Worm (Caenorhabditis elegans) whole organism, young adult: ENCODE measurements around the gene zmp-3.

Source experiments
- B0336.3 ChIP-seq: fragments of 200-800 bp; sonication (Bioruptor generic); IDR thresholded peaks from 2 replicates; pipeline ENCODE4 v1.3.6; 2022; ENCODE audit warnings: missing genetic modification characterization, missing compliant biosample characterization
- C06A6.2 ChIP-seq: fragments of 200-800 bp; sonication (Bioruptor generic); conservative IDR thresholded peaks from 2 replicates; pipeline ENCODE4 v1.3.6; 2022; ENCODE audit warnings: missing genetic modification characterization, missing compliant biosample characterization
- F10E7.11 ChIP-seq: sonication (generic microtip); optimal IDR thresholded peaks from 2 replicates; lab custom pipeline; 2017; ENCODE audit warnings: mild to moderate bottlenecking, missing genetic modification characterization, moderate library complexity, missing compliant biosample characterization
- F23B12.7 ChIP-seq: sonication (generic microtip); optimal IDR thresholded peaks from 2 replicates; lab custom pipeline; 2017; ENCODE audit warnings: missing genetic modification characterization, mild to moderate bottlenecking, missing compliant biosample characterization, antibody characterized with exemption, moderate library complexity; ENCODE audit not compliant: insufficient read depth
- K12H6.12 ChIP-seq: fragments of 200-800 bp; sonication (Bioruptor generic); optimal IDR thresholded peaks from 2 replicates; lab custom pipeline; 2018; ENCODE audit warnings: mild to moderate bottlenecking, missing genetic modification characterization, missing compliant biosample characterization
- Y67H2A.10 ChIP-seq: fragments of 200-800 bp; sonication (Bioruptor generic); conservative IDR thresholded peaks from 2 replicates; pipeline ENCODE4 v1.3.6; 2022; ENCODE audit warnings: missing genetic modification reagents, missing genetic modification characterization, missing compliant biosample characterization
- akir-1 ChIP-seq: fragments of 200-800 bp; sonication (Bioruptor generic); optimal IDR thresholded peaks from 2 replicates; lab custom pipeline; 2018; ENCODE audit warnings: mild to moderate bottlenecking, missing genetic modification characterization, moderate library complexity, missing compliant biosample characterization
- attf-3 ChIP-seq: fragments of 200-800 bp; sonication (Bioruptor generic); conservative IDR thresholded peaks from 2 replicates; pipeline ENCODE4 v1.3.6; 2022; ENCODE audit warnings: missing genetic modification reagents, missing genetic modification characterization, missing compliant biosample characterization
- attf-6 ChIP-seq: fragments of 200-800 bp; sonication (Bioruptor generic); IDR thresholded peaks from 2 replicates; pipeline ENCODE4 v1.3.6; 2022; ENCODE audit warnings: missing genetic modification reagents, missing genetic modification characterization, missing compliant biosample characterization
- ceh-27 ChIP-seq: fragments of 200-800 bp; sonication (Bioruptor generic); optimal IDR thresholded peaks from 2 replicates; lab custom pipeline; 2018; ENCODE audit warnings: mild to moderate bottlenecking, missing genetic modification characterization, moderate library complexity, missing compliant biosample characterization
- ceh-58 ChIP-seq: fragments of 200-800 bp; sonication (Bioruptor generic); IDR thresholded peaks from 2 replicates; pipeline ENCODE4 v1.3.6; 2022; ENCODE audit warnings: missing genetic modification characterization, missing compliant biosample characterization
- dpff-1 ChIP-seq: sonication (generic microtip); optimal IDR thresholded peaks from 2 replicates; lab custom pipeline; 2017; ENCODE audit warnings: mild to moderate bottlenecking, missing genetic modification characterization, missing compliant biosample characterization
- dpl-1 ChIP-seq: fragments of 150-350 bp; optimal IDR thresholded peaks from 2 replicates; lab custom pipeline; 2014; ENCODE audit warnings: missing biosample characterization, missing genetic modification reagents, missing genetic modification characterization
- egl-44 ChIP-seq: fragments of 200-800 bp; sonication (Bioruptor generic); IDR thresholded peaks from 2 replicates; pipeline ENCODE4 v1.3.6; 2022; ENCODE audit warnings: missing genetic modification reagents, missing genetic modification characterization, missing compliant biosample characterization
- egrh-3 ChIP-seq: fragments of 200-800 bp; sonication (Bioruptor generic); IDR thresholded peaks from 2 replicates; pipeline ENCODE4 v1.3.6; 2022; ENCODE audit warnings: missing genetic modification reagents, missing genetic modification characterization, missing compliant biosample characterization
- ets-4 ChIP-seq: fragments of 200-800 bp; sonication (Bioruptor generic); optimal IDR thresholded peaks from 2 replicates; lab custom pipeline; 2018; ENCODE audit warnings: mild to moderate bottlenecking, missing genetic modification characterization, missing compliant biosample characterization
- fkh-3 ChIP-seq: sonication (generic microtip); optimal IDR thresholded peaks from 2 replicates; lab custom pipeline; 2016; ENCODE audit warnings: mild to moderate bottlenecking, missing genetic modification characterization, missing compliant biosample characterization
- him-1 ChIP-seq: sonication (generic microtip); optimal IDR thresholded peaks from 2 replicates; lab custom pipeline; 2016; ENCODE audit warnings: missing genotype, missing genetic modification reagents, missing genetic modification characterization, missing compliant biosample characterization
- hlh-26 ChIP-seq: fragments of 200-800 bp; sonication (Bioruptor generic); conservative IDR thresholded peaks from 2 replicates; pipeline ENCODE4 v1.3.6; 2022; ENCODE audit warnings: missing genetic modification reagents, missing genetic modification characterization, missing compliant biosample characterization
- hsf-1 ChIP-seq: fragments of 200-800 bp; sonication (Bioruptor generic); IDR thresholded peaks from 2 replicates; pipeline ENCODE4 v1.3.6; 2022; ENCODE audit warnings: missing genetic modification reagents, missing genetic modification characterization, missing compliant biosample characterization
- lin-26 ChIP-seq: fragments of 200-800 bp; sonication (Bioruptor generic); IDR thresholded peaks from 2 replicates; pipeline ENCODE4 v1.3.6; 2022; ENCODE audit warnings: missing genetic modification reagents, missing genetic modification characterization, missing compliant biosample characterization
- lin-54 ChIP-seq: fragments of 200-800 bp; sonication (Bioruptor generic); optimal IDR thresholded peaks from 2 replicates; lab custom pipeline; 2018; ENCODE audit warnings: mild to moderate bottlenecking, missing genetic modification characterization, missing compliant biosample characterization
- lir-1 ChIP-seq: fragments of 200-800 bp; sonication (Bioruptor generic); conservative IDR thresholded peaks from 2 replicates; pipeline ENCODE4 v1.3.6; 2022; ENCODE audit warnings: missing genetic modification reagents, missing genetic modification characterization, missing compliant biosample characterization
- lsl-1 ChIP-seq: fragments of 200-800 bp; sonication (Bioruptor generic); optimal IDR thresholded peaks from 2 replicates; lab custom pipeline; 2018; ENCODE audit warnings: mild to moderate bottlenecking, missing genetic modification characterization, moderate library complexity, missing compliant biosample characterization
- madf-3 ChIP-seq: fragments of 200-800 bp; sonication (Bioruptor generic); IDR thresholded peaks from 2 replicates; pipeline ENCODE4 v1.3.6; 2022; ENCODE audit warnings: missing genetic modification reagents, missing genetic modification characterization, missing compliant biosample characterization
- madf-8 ChIP-seq: fragments of 200-800 bp; sonication (Bioruptor generic); conservative IDR thresholded peaks from 2 replicates; pipeline ENCODE4 v1.3.6; 2022; ENCODE audit warnings: missing genetic modification reagents, missing genetic modification characterization, missing compliant biosample characterization
- mcd-1 ChIP-seq: fragments of 200-800 bp; sonication (Bioruptor generic); IDR thresholded peaks from 2 replicates; pipeline ENCODE4 v1.3.6; 2022; ENCODE audit warnings: missing genetic modification reagents, missing genetic modification characterization, missing compliant biosample characterization
- nfya-1 ChIP-seq: sonication (generic microtip); optimal IDR thresholded peaks from 2 replicates; lab custom pipeline; 2017; ENCODE audit warnings: antibody characterized with exemption, missing compliant biosample characterization, missing genetic modification characterization, borderline replicate concordance; ENCODE audit not compliant: insufficient read depth
- sea-2 ChIP-seq: fragments of 200-800 bp; sonication (Bioruptor generic); IDR thresholded peaks from 2 replicates; pipeline ENCODE4 v1.3.6; 2022; ENCODE audit warnings: missing genetic modification characterization, missing compliant biosample characterization
- snpc-1.1 ChIP-seq: sonication (generic microtip); optimal IDR thresholded peaks from 2 replicates; lab custom pipeline; 2017; ENCODE audit warnings: missing genetic modification characterization, mild to moderate bottlenecking, missing compliant biosample characterization, antibody characterized with exemption, moderate library complexity, missing genotype, missing genetic modification reagents; ENCODE audit not compliant: insufficient read depth
- somi-1 ChIP-seq: fragments of 200-800 bp; sonication (Bioruptor generic); optimal IDR thresholded peaks from 2 replicates; lab custom pipeline; 2018; ENCODE audit warnings: mild to moderate bottlenecking, missing genetic modification characterization, missing compliant biosample characterization
- sptf-2 ChIP-seq: fragments of 200-800 bp; sonication (Bioruptor generic); optimal IDR thresholded peaks from 2 replicates; lab custom pipeline; 2018; ENCODE audit warnings: mild to moderate bottlenecking, missing genetic modification characterization, missing compliant biosample characterization
- unc-130 ChIP-seq: sonication (generic microtip); optimal IDR thresholded peaks from 2 replicates; lab custom pipeline; 2016; ENCODE audit warnings: missing genetic modification reagents, missing genetic modification characterization, missing compliant biosample characterization
- ztf-22 ChIP-seq: fragments of 200-800 bp; sonication (Bioruptor generic); optimal IDR thresholded peaks from 2 replicates; lab custom pipeline; 2018; ENCODE audit warnings: mild to moderate bottlenecking, missing genetic modification characterization, moderate library complexity, missing compliant biosample characterization
- ztf-25 ChIP-seq: fragments of 200-800 bp; sonication (Bioruptor generic); IDR thresholded peaks from 2 replicates; pipeline ENCODE4 v1.3.6; 2022; ENCODE audit warnings: missing genetic modification reagents, missing genetic modification characterization, missing compliant biosample characterization
- ztf-3 ChIP-seq: fragments of 200-800 bp; sonication (Bioruptor generic); optimal IDR thresholded peaks from 2 replicates; lab custom pipeline; 2018; ENCODE audit warnings: mild to moderate bottlenecking, missing genetic modification characterization, missing compliant biosample characterization

The zmp-3 gene

DNA sequence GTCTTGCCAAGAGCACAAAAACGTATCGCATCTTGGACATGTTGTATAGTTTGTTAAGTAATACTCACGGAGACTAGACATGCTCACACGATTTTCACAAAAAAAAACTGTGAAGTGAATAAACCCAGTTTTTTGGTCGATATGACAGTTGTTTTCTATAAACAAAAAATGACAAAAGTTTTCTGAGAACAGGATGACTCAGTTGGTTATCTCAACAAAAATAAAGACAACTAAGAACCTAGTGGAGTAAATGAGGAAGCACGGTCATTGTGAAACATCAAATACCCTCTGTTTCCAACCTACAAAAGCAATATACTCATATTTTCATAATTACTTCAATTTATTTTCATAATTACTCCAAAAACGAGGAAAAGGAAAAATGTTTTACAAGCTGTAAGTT lies 36.2 kb upstream of the zmp-3 start, which contains the start of gene srh-87:
srh-87 (minus strand) TSS at position 101 of the 400 bp plus-strand sequence.
- no peak for TF ChIP-seq ets-4 (GFP tag; lab: Kevin White, UChicago)
- TF ChIP-seq attf-6 (GFP tag; lab: Robert Waterston, UW), result no peak
- no peak for TF ChIP-seq K12H6.12 (tag; lab: Kevin White, UChicago)
- no peak for TF ChIP-seq snpc-1.1 (tag; lab: Kevin White, UChicago)
- TF ChIP-seq ceh-27 (GFP tag; lab: Kevin White, UChicago), result no peak
- no peak for TF ChIP-seq B0336.3 (GFP tag; lab: Robert Waterston, UW)
- TF ChIP-seq sea-2, result no peak
- TF ChIP-seq Y67H2A.10 (GFP tag; lab: Robert Waterston, UW), result no peak
- TF ChIP-seq lsl-1 (GFP tag; lab: Kevin White, UChicago), result no peak
- no peak for TF ChIP-seq him-1 (tag; lab: Kevin White, UChicago)
- TF ChIP-seq, all 124 proteins: peak for 0

DNA sequence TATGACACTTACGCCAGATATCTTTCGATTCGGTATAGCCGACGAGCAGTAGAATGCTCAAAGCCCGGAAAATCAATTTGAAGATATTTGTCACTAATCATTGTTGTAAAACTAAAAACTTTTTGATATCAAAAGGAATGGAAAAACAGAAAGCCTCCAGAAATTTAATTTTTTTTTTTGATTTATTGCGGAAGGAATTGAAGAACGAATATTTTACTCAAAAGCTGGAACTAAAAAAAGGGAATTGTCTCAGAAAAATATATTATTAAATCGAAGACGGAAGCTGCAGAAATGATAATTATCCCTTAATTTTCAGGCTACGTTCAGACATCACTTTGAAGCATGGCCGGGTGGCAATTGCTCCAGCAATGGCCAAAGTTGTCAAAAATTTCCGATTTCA lies 34.4 kb upstream of the zmp-3 start, which contains the start of gene srw-137:
srw-137 (minus strand) TSS at position 101 of the 400 bp plus-strand sequence.
- TF ChIP-seq dpl-1 (no peak), attf-3 (GFP tag; lab: Robert Waterston, UW) (no peak), ceh-58 (GFP tag; lab: Robert Waterston, UW) (no peak)

DNA sequence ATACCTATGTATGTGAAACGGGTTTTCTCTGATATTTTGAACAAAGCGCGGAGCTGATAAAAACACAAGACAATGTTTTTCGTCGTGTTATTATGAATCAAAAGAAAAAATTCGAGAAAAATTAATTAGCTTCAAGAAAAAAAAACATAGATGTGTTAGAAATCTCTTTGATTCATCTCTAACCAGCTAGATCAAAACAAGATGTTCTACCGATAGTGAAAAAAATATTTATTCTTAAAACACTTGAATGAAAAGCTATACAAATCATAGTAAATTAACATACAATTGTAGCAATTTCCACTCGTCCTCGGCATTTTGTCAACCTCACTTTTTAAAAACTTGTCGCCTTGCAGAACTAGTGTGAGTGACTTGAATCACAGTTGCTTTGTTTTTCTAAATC lies 32.8 kb upstream of the zmp-3 start:
- no peak for TF ChIP-seq egrh-3
- no peak for TF ChIP-seq fkh-3 (tag; lab: Kevin White, UChicago)
- no peak for TF ChIP-seq lin-26
- TF ChIP-seq mcd-1 (GFP tag; lab: Robert Waterston, UW), result no peak
- no peak for TF ChIP-seq F10E7.11 (tag; lab: Kevin White, UChicago)
- TF ChIP-seq ceh-58 (GFP tag; lab: Robert Waterston, UW), result no peak
- no peak for TF ChIP-seq somi-1 (GFP tag; lab: Kevin White, UChicago)
- no peak for TF ChIP-seq lin-54 (GFP tag; lab: Kevin White, UChicago)
- TF ChIP-seq akir-1 (GFP tag; lab: Kevin White, UChicago), result no peak
- TF ChIP-seq lsl-1 (GFP tag; lab: Kevin White, UChicago), result no peak
- no peak for TF ChIP-seq egl-44 (GFP tag; lab: Robert Waterston, UW)
- no peak for TF ChIP-seq hsf-1
- TF ChIP-seq ztf-22, result no peak
- TF ChIP-seq sptf-2, result no peak
- no peak for TF ChIP-seq him-1 (tag; lab: Kevin White, UChicago)
- no peak for TF ChIP-seq dpff-1 (tag; lab: Kevin White, UChicago)
- TF ChIP-seq nfya-1, result no peak
- TF ChIP-seq F23B12.7, result no peak
- TF ChIP-seq C06A6.2 (GFP tag; lab: Robert Waterston, UW), result no peak

DNA sequence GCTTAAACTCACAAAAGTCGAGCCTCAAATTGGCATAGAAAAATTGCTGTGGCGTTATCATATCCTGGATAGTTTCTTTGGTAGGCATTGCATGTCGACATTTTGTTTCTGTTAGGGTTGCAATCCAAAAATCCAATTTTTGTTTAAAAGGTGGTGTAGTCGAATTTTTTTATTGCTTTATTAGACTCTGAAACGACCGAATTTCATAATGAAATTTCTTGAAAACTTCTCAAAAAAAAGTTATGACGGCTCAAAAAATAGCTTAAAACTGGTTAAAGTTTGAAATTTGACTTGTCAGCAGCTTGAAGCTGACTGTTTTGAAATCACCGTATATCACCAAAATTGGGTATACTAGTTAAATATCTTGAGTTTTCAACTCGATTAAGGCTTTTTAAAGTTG lies 32.0 kb upstream of the zmp-3 start, which contains the start of gene srw-143:
srw-143 (minus strand) TSS at position 101 of the 400 bp plus-strand sequence.
- no peak for TF ChIP-seq hlh-26 (GFP tag; lab: Robert Waterston, UW)
- TF ChIP-seq unc-130 (GFP tag; lab: Kevin White, UChicago), result no peak
- no peak for TF ChIP-seq ztf-25 (GFP tag; lab: Robert Waterston, UW)
- no peak for TF ChIP-seq madf-8 (GFP tag; lab: Robert Waterston, UW)
- no peak for TF ChIP-seq madf-3 (GFP tag; lab: Robert Waterston, UW)
- no peak for TF ChIP-seq lir-1 (GFP tag; lab: Robert Waterston, UW)
- no peak for TF ChIP-seq ztf-3 (GFP tag; lab: Kevin White, UChicago)
